Worm (Caenorhabditis elegans) whole organism, L4 larva: ENCODE data around the gene F59E12.17.
A peak's percentile ranks its signal among the peaks of the same experiment; 100 is the strongest.

ENCODE experiments used
- D1046.2 ChIP-seq: fragments of 200-800 bp; sonication (Bioruptor generic); IDR thresholded peaks from 2 replicates; pipeline ENCODE4 v1.3.6; 2022; ENCODE audit warnings: missing genetic modification characterization, missing compliant biosample characterization
- F49E8.2 ChIP-seq: sonication (generic microtip); optimal IDR thresholded peaks from 2 replicates; lab custom pipeline; 2016; ENCODE audit warnings: missing compliant biosample characterization, mild to moderate bottlenecking, missing genetic modification characterization, borderline replicate concordance
- T20F7.1 ChIP-seq: fragments of 200-800 bp; sonication (Bioruptor generic); optimal IDR thresholded peaks from 2 replicates; lab custom pipeline; 2018; ENCODE audit warnings: mild to moderate bottlenecking, missing genetic modification characterization, missing compliant biosample characterization
- T26A8.4 ChIP-seq: fragments of 200-800 bp; sonication (Bioruptor generic); IDR thresholded peaks from 2 replicates; pipeline ENCODE4 v1.3.6; 2022; ENCODE audit warnings: missing genetic modification characterization, missing compliant biosample characterization
- Y105C5A.15 ChIP-seq: fragments of 200-800 bp; sonication (Bioruptor generic); IDR thresholded peaks from 2 replicates; pipeline ENCODE4 v1.3.6; 2022; ENCODE audit warnings: missing genetic modification characterization, missing compliant biosample characterization
- Y48G9A.11 ChIP-seq: fragments of 200-800 bp; sonication (Bioruptor generic); IDR thresholded peaks from 2 replicates; pipeline ENCODE4 v1.3.6; 2022; ENCODE audit warnings: missing genetic modification reagents, missing genetic modification characterization, missing compliant biosample characterization
- aha-1 ChIP-seq: fragments of 150-350 bp; peaks from one replicate; lab custom pipeline; 2014; ENCODE audit warnings: missing biosample characterization, missing genetic modification characterization
- attf-4 ChIP-seq: sonication (generic microtip); optimal IDR thresholded peaks from 3 replicates; lab custom pipeline; 2017; ENCODE audit warnings: missing biosample characterization, missing genetic modification characterization
- ceh-28 ChIP-seq: fragments of 150-350 bp; optimal IDR thresholded peaks from 2 replicates; lab custom pipeline; 2014; ENCODE audit warnings: missing biosample characterization, missing genetic modification reagents, missing genetic modification characterization
- ces-1 ChIP-seq: fragments of 150-350 bp; sonication (generic microtip); optimal IDR thresholded peaks from 4 replicates; lab custom pipeline; 2014; ENCODE audit warnings: missing biosample characterization, missing genetic modification reagents, missing genetic modification characterization
- daf-12 ChIP-seq: fragments of 150-350 bp; optimal IDR thresholded peaks from 2 replicates; lab custom pipeline; 2014; ENCODE audit warnings: missing biosample characterization, missing genetic modification reagents, missing genetic modification characterization
- dmd-6 ChIP-seq: fragments of 200-800 bp; sonication (Bioruptor generic); IDR thresholded peaks from 2 replicates; pipeline ENCODE4 v1.3.6; 2022; ENCODE audit warnings: missing genetic modification reagents, missing genetic modification characterization, missing compliant biosample characterization
- dve-1 ChIP-seq: sonication (generic microtip); optimal IDR thresholded peaks from 2 replicates; lab custom pipeline; 2017; ENCODE audit warnings: antibody characterized with exemption, mild to moderate bottlenecking, missing genetic modification characterization, missing compliant biosample characterization; ENCODE audit not compliant: insufficient read depth
- egl-27 ChIP-seq: sonication (generic microtip); optimal IDR thresholded peaks from 3 replicates; lab custom pipeline; 2017; ENCODE audit warnings: missing biosample characterization, missing genetic modification reagents, missing genetic modification characterization
- fos-1 ChIP-seq: fragments of 150-350 bp; optimal IDR thresholded peaks from 2 replicates; lab custom pipeline; 2014; ENCODE audit warnings: missing biosample characterization, missing genetic modification characterization
- hlh-11 ChIP-seq: fragments of 200-800 bp; sonication (Bioruptor generic); optimal IDR thresholded peaks from 2 replicates; lab custom pipeline; 2018; ENCODE audit warnings: mild to moderate bottlenecking, missing genetic modification characterization, missing compliant biosample characterization
- hlh-30 ChIP-seq: sonication (generic microtip); optimal IDR thresholded peaks from 2 replicates; lab custom pipeline; 2017; ENCODE audit warnings: antibody characterized with exemption, mild to moderate bottlenecking, missing genetic modification characterization, missing compliant biosample characterization; ENCODE audit not compliant: insufficient read depth
- jun-1 ChIP-seq: fragments of 150-350 bp; optimal IDR thresholded peaks from 2 replicates; lab custom pipeline; 2014; ENCODE audit warnings: missing biosample characterization, missing genetic modification reagents, missing genetic modification characterization
- lsy-2 ChIP-seq, 2 experiments: fragments of 150-350 bp in 1 of 2; sonication (generic microtip) in 1 of 2; optimal IDR thresholded peaks; 2 replicates each; lab custom pipeline; 2014 to 2017; ENCODE audit warnings: missing biosample characterization in 2 of 2, missing genetic modification characterization in 2 of 2
- madf-9 ChIP-seq: fragments of 200-800 bp; sonication (Bioruptor generic); conservative IDR thresholded peaks from 2 replicates; pipeline ENCODE4 v1.3.6; 2022; ENCODE audit warnings: missing genetic modification reagents, missing genetic modification characterization, missing compliant biosample characterization
- mdl-1 ChIP-seq, 2 experiments: fragments of 150-350 bp in 1 of 2; sonication (generic microtip) in 1 of 2; optimal IDR thresholded peaks; 2 replicates each; lab custom pipeline; 2014 to 2017; ENCODE audit warnings: missing biosample characterization in 2 of 2, missing genetic modification characterization in 2 of 2
- mdt-29 ChIP-seq: fragments of 200-800 bp; sonication (Bioruptor generic); IDR thresholded peaks from 2 replicates; pipeline ENCODE4 v1.3.6; 2022; ENCODE audit warnings: missing genetic modification reagents, missing genetic modification characterization, missing compliant biosample characterization
- mep-1 ChIP-seq: fragments of 150-350 bp; sonication (generic microtip); optimal IDR thresholded peaks from 3 replicates; lab custom pipeline; 2014; ENCODE audit warnings: missing biosample characterization, missing genetic modification characterization
- mes-2 ChIP-seq: sonication (generic microtip); optimal IDR thresholded peaks from 2 replicates; lab custom pipeline; 2016; ENCODE audit warnings: missing genotype, mild to moderate bottlenecking, missing genetic modification characterization, missing compliant biosample characterization; ENCODE audit not compliant: poor library complexity, severe bottlenecking
- mxl-3 ChIP-seq: fragments of 200-800 bp; sonication (Bioruptor generic); optimal IDR thresholded peaks from 2 replicates; lab custom pipeline; 2018; ENCODE audit warnings: mild to moderate bottlenecking, missing genetic modification characterization, missing compliant biosample characterization
- nhr-11 ChIP-seq: fragments of 150-350 bp; optimal IDR thresholded peaks from 2 replicates; lab custom pipeline; 2014; ENCODE audit warnings: missing biosample characterization, missing genetic modification characterization
- nhr-28 ChIP-seq: fragments of 150-350 bp; optimal IDR thresholded peaks from 2 replicates; lab custom pipeline; 2014; ENCODE audit warnings: missing biosample characterization, missing genetic modification characterization
- nhr-6 ChIP-seq: fragments of 150-350 bp; optimal IDR thresholded peaks from 2 replicates; lab custom pipeline; 2014; ENCODE audit warnings: missing biosample characterization, missing genetic modification characterization
- nhr-77 ChIP-seq: fragments of 150-350 bp; optimal IDR thresholded peaks from 2 replicates; lab custom pipeline; 2014; ENCODE audit warnings: missing biosample characterization, missing genetic modification characterization
- unc-130 ChIP-seq: sonication (generic microtip); optimal IDR thresholded peaks from 2 replicates; lab custom pipeline; 2016; ENCODE audit warnings: missing genetic modification reagents, missing genetic modification characterization, missing compliant biosample characterization
- unc-39 ChIP-seq: sonication (generic microtip); optimal IDR thresholded peaks from 2 replicates; lab custom pipeline; 2017; ENCODE audit warnings: missing biosample characterization, missing genetic modification characterization
- unc-62 ChIP-seq, 3 experiments: fragments of 150-350 bp in 1 of 3; sonication (generic microtip); optimal IDR thresholded peaks in 2 of 3; peaks in 1 of 3; 1 replicate in 1 of 3; 2 replicates in 2 of 3; lab custom pipeline; 2014 to 2017; ENCODE audit warnings: missing biosample characterization in 3 of 3, missing genetic modification characterization in 3 of 3, missing genetic modification reagents in 3 of 3, missing genotype in 1 of 3
- vab-7 ChIP-seq: fragments of 200-800 bp; sonication (Bioruptor generic); IDR thresholded peaks from 2 replicates; pipeline ENCODE4 v1.3.6; 2022; ENCODE audit warnings: missing genetic modification reagents, missing genetic modification characterization, missing compliant biosample characterization
- zip-11 ChIP-seq: fragments of 200-800 bp; sonication (Bioruptor generic); IDR thresholded peaks from 2 replicates; pipeline ENCODE4 v1.3.6; 2022; ENCODE audit warnings: missing genetic modification characterization, missing compliant biosample characterization
- zip-2 ChIP-seq: fragments of 150-350 bp; optimal IDR thresholded peaks from 2 replicates; lab custom pipeline; 2014; ENCODE audit warnings: missing biosample characterization, missing genetic modification characterization
- ztf-11 ChIP-seq: fragments of 150-350 bp; optimal IDR thresholded peaks from 2 replicates; lab custom pipeline; 2014; ENCODE audit warnings: missing biosample characterization, missing genetic modification characterization
- ztf-7 ChIP-seq: fragments of 150-350 bp; optimal IDR thresholded peaks from 2 replicates; lab custom pipeline; 2014; ENCODE audit warnings: missing biosample characterization, missing genetic modification characterization

F59E12.17 gene

ce11 chrII:5698254-5698653 is 49.0 kb upstream of the F59E12.17 start:
- TF ChIP-seq mes-2 (tag; lab: Kevin White, UChicago) (no peak), nhr-77 (tag; lab: Kevin White, UChicago) (peak; percentile 21), hlh-11 (tag; lab: Kevin White, UChicago) (peak; percentile 51), T20F7.1 (GFP tag; lab: Kevin White, UChicago) (no peak), F49E8.2 (tag; lab: Kevin White, UChicago) (no peak), mdt-29 (GFP tag; lab: Robert Waterston, UW) (no peak), Y48G9A.11 (GFP tag; lab: Robert Waterston, UW) (no peak), nhr-28 (peak; percentile 70), vab-7 (GFP tag; lab: Robert Waterston, UW) (no peak), T26A8.4 (GFP tag; lab: Robert Waterston, UW) (no peak), unc-39 (tag; lab: Kevin White, UChicago) (no peak), D1046.2 (GFP tag; lab: Robert Waterston, UW) (no peak), dve-1 (tag; lab: Kevin White, UChicago) (peak; percentile 52), nhr-11 (tag; lab: Kevin White, UChicago) (peak; percentile 47), mxl-3 (GFP tag; lab: Kevin White, UChicago) (peak; percentile 31), nhr-6 (tag; lab: Kevin White, UChicago) (peak; percentile 30), mdl-1 (tag; optimal IDR thresholded peaks at IDR 0.05; lab: Kevin White, UChicago) (peak in 1 of 2 experiments; percentile 50), mep-1 (tag; lab: Kevin White, UChicago) (peak; percentile 7), daf-12 (no peak), unc-130 (GFP tag; lab: Kevin White, UChicago) (no peak), dmd-6 (GFP tag; lab: Robert Waterston, UW) (peak; percentile 78), ztf-11 (tag; lab: Kevin White, UChicago) (no peak), hlh-30 (tag; lab: Kevin White, UChicago) (peak; percentile 90), aha-1 (tag; lab: Kevin White, UChicago) (peak; percentile 80), ztf-7 (tag; lab: Kevin White, UChicago) (no peak)

- no peak for TF ChIP-seq zip-2 (tag; lab: Kevin White, UChicago)
- no peak for TF ChIP-seq lsy-2 (tag; optimal IDR thresholded peaks at IDR 0.05; lab: Kevin White, UChicago)
- no peak for TF ChIP-seq fos-1 (tag; lab: Kevin White, UChicago)
- TF ChIP-seq jun-1 (tag; lab: Kevin White, UChicago), result no peak
- TF ChIP-seq unc-130 (GFP tag; lab: Kevin White, UChicago), result no peak
- TF ChIP-seq aha-1 (tag; lab: Kevin White, UChicago), result peak; percentile 56
- TF ChIP-seq ceh-28 (tag; lab: Kevin White, UChicago), result no peak
- TF ChIP-seq unc-62 (GFP tag; optimal IDR thresholded peaks at IDR 0.05 in 1 of 2; lab: Kevin White, UChicago), result peak in 1 of 2 experiments; percentile 62
- no peak for TF ChIP-seq unc-62 (tag; optimal IDR thresholded peaks at IDR 0.05; lab: Kevin White, UChicago)
- TF ChIP-seq ces-1 (GFP tag; lab: Kevin White, UChicago), result no peak
These were observed 48.1 kb upstream of the F59E12.17 start for ce11 chrII:5697338-5697737.

- TF ChIP-seq zip-2 (tag; lab: Kevin White, UChicago) (no peak), Y105C5A.15 (no peak), ztf-11 (tag; lab: Kevin White, UChicago) (no peak), mxl-3 (GFP tag; lab: Kevin White, UChicago) (no peak), unc-62 (GFP tag; optimal IDR thresholded peaks at IDR 0.05 in 1 of 2; lab: Kevin White, UChicago) (peak in 1 of 2 experiments; percentile 91), unc-62 (tag; optimal IDR thresholded peaks at IDR 0.05; lab: Kevin White, UChicago) (no peak)
These were observed 46.9 kb upstream of the F59E12.17 start for ce11 chrII:5696218-5696617.

- TF ChIP-seq ztf-11 (tag; lab: Kevin White, UChicago), result no peak
- no peak for TF ChIP-seq madf-9 (GFP tag; lab: Robert Waterston, UW)
- no peak for TF ChIP-seq zip-11 (GFP tag; lab: Robert Waterston, UW)
- TF ChIP-seq ceh-28 (tag; lab: Kevin White, UChicago), result no peak
- TF ChIP-seq attf-4 (tag; lab: Kevin White, UChicago), result no peak
- no peak for TF ChIP-seq unc-130 (GFP tag; lab: Kevin White, UChicago)
- TF ChIP-seq egl-27 (tag; lab: Kevin White, UChicago), result no peak
These were observed 45.5 kb upstream of the F59E12.17 start, which contains the start of gene C25H3.14 for ce11 chrII:5694798-5695197. C25H3.14 (plus strand) TSS chrII:5695098.
